Worm (Caenorhabditis elegans) whole organism, L1 larva: Measurements from ENCODE around the gene rpb-12.

Experiments used
- C16A3.4 ChIP-seq: fragments of 150-350 bp; optimal IDR thresholded peaks from 2 replicates; lab custom pipeline; 2014; ENCODE audit warnings: missing biosample characterization, missing genetic modification characterization
- ama-1 ChIP-seq: fragments of 150-350 bp; optimal IDR thresholded peaks from 2 replicates; lab custom pipeline; 2014
- blmp-1 ChIP-seq: fragments of 150-350 bp; optimal IDR thresholded peaks from 2 replicates; lab custom pipeline; 2014; ENCODE audit warnings: missing biosample characterization, missing genetic modification characterization
- ceh-82 ChIP-seq, 3 experiments: fragments of 150-350 bp in 1 of 3; sonication (generic microtip) in 2 of 3; optimal IDR thresholded peaks; 2 replicates each; lab custom pipeline; 2014 to 2017; ENCODE audit warnings: missing biosample characterization in 3 of 3, missing genetic modification characterization in 3 of 3
- ceh-88 ChIP-seq: fragments of 200-800 bp; sonication (Bioruptor generic); IDR thresholded peaks from 2 replicates; pipeline ENCODE4 v1.3.6; 2022; ENCODE audit warnings: missing genetic modification characterization, missing compliant biosample characterization
- ceh-90 ChIP-seq: sonication (generic microtip); optimal IDR thresholded peaks from 2 replicates; lab custom pipeline; 2016; ENCODE audit warnings: missing genetic modification characterization, missing compliant biosample characterization
- ces-1 ChIP-seq: fragments of 150-350 bp; optimal IDR thresholded peaks from 2 replicates; lab custom pipeline; 2014; ENCODE audit warnings: missing biosample characterization, missing genetic modification reagents, missing genetic modification characterization
- dsc-1 ChIP-seq: sonication (generic microtip); optimal IDR thresholded peaks from 2 replicates; lab custom pipeline; 2016; ENCODE audit warnings: mild to moderate bottlenecking, missing genetic modification characterization, missing compliant biosample characterization
- efl-1 ChIP-seq, 4 experiments: fragments of 150-350 bp; optimal IDR thresholded peaks in 3 of 4; peaks in 1 of 4; 1 replicate in 1 of 4; 2 replicates in 3 of 4; lab custom pipeline; 2014; ENCODE audit warnings: missing biosample characterization in 2 of 4, missing genetic modification characterization in 2 of 4, missing genetic modification reagents in 2 of 4
- efl-3 ChIP-seq: fragments of 200-800 bp; sonication (Bioruptor generic); optimal IDR thresholded peaks from 2 replicates; lab custom pipeline; 2018; ENCODE audit warnings: mild to moderate bottlenecking, missing genetic modification characterization, missing compliant biosample characterization
- egl-27 ChIP-seq, 2 experiments: fragments of 150-350 bp in 1 of 2; sonication (generic microtip); optimal IDR thresholded peaks; 3 replicates each; lab custom pipeline; 2017 to 2018; ENCODE audit warnings: missing biosample characterization in 2 of 2, missing genetic modification characterization in 2 of 2, missing genetic modification reagents in 2 of 2
- elt-2 ChIP-seq: sonication (generic microtip); optimal IDR thresholded peaks from 2 replicates; lab custom pipeline; 2016; ENCODE audit warnings: missing genetic modification characterization, mild to moderate bottlenecking, inconsistent platforms, missing compliant biosample characterization, missing genetic modification reagents
- fkh-8 ChIP-seq: sonication (generic microtip); optimal IDR thresholded peaks from 2 replicates; lab custom pipeline; 2016; ENCODE audit warnings: mild to moderate bottlenecking, missing genetic modification characterization, missing compliant biosample characterization
- grh-1 ChIP-seq: fragments of 200-800 bp; sonication (Bioruptor generic); IDR thresholded peaks from 2 replicates; pipeline ENCODE4 v1.3.6; 2022; ENCODE audit warnings: missing genetic modification reagents, missing genetic modification characterization, missing compliant biosample characterization
- irx-1 ChIP-seq: sonication (generic microtip); optimal IDR thresholded peaks from 2 replicates; lab custom pipeline; 2016; ENCODE audit warnings: missing genetic modification characterization, missing compliant biosample characterization
- isw-1 ChIP-seq: fragments of 200-800 bp; sonication (Bioruptor generic); IDR thresholded peaks from 2 replicates; pipeline ENCODE4 v1.3.6; 2022; ENCODE audit warnings: missing genetic modification characterization, missing compliant biosample characterization
- jun-1 ChIP-seq: fragments of 150-350 bp; optimal IDR thresholded peaks from 2 replicates; lab custom pipeline; 2014; ENCODE audit warnings: missing biosample characterization, missing genetic modification reagents, missing genetic modification characterization
- lin-15B ChIP-seq: fragments of 150-350 bp; sonication (generic microtip); optimal IDR thresholded peaks from 3 replicates; lab custom pipeline; 2014; ENCODE audit warnings: missing biosample characterization, missing genetic modification characterization
- lin-35 ChIP-seq, 2 experiments: fragments of 150-350 bp; optimal IDR thresholded peaks; 2 replicates each; lab custom pipeline; 2014; ENCODE audit warnings: missing biosample characterization in 2 of 2, missing genetic modification characterization in 2 of 2, missing genetic modification reagents in 2 of 2
- lin-39 ChIP-seq: fragments of 150-350 bp; optimal IDR thresholded peaks from 2 replicates; lab custom pipeline; 2014; ENCODE audit warnings: missing biosample characterization, missing genetic modification reagents, missing genetic modification characterization
- mab-9 ChIP-seq: fragments of 200-800 bp; sonication (Bioruptor generic); IDR thresholded peaks from 2 replicates; pipeline ENCODE4 v1.3.6; 2022; ENCODE audit warnings: missing genetic modification reagents, missing genetic modification characterization, missing compliant biosample characterization
- mdl-1 ChIP-seq, 2 experiments: fragments of 150-350 bp; optimal IDR thresholded peaks; 2 replicates each; lab custom pipeline; 2014 to 2017; ENCODE audit warnings: missing biosample characterization in 2 of 2, missing genetic modification characterization in 2 of 2, inconsistent platforms in 1 of 2
- mep-1 ChIP-seq: fragments of 150-350 bp; optimal IDR thresholded peaks from 2 replicates; lab custom pipeline; 2014; ENCODE audit warnings: missing biosample characterization, missing genetic modification characterization
- nhr-11 ChIP-seq: fragments of 150-350 bp; optimal IDR thresholded peaks from 2 replicates; lab custom pipeline; 2014; ENCODE audit warnings: missing biosample characterization, missing genetic modification characterization
- nhr-12 ChIP-seq: sonication (generic microtip); optimal IDR thresholded peaks from 2 replicates; lab custom pipeline; 2017; ENCODE audit warnings: missing biosample characterization, missing genetic modification characterization
- nhr-19 ChIP-seq: fragments of 200-800 bp; sonication (Bioruptor generic); conservative IDR thresholded peaks from 2 replicates; pipeline ENCODE4 v1.3.6; 2022; ENCODE audit warnings: missing genetic modification characterization, missing compliant biosample characterization
- nhr-20 ChIP-seq: sonication (generic microtip); optimal IDR thresholded peaks from 2 replicates; lab custom pipeline; 2016; ENCODE audit warnings: mild to moderate bottlenecking, missing genetic modification characterization, missing compliant biosample characterization
- nhr-237 ChIP-seq: fragments of 150-350 bp; optimal IDR thresholded peaks from 2 replicates; lab custom pipeline; 2014; ENCODE audit warnings: missing biosample characterization, missing genetic modification characterization
- nhr-47 ChIP-seq: sonication (generic microtip); optimal IDR thresholded peaks from 2 replicates; lab custom pipeline; 2016; ENCODE audit warnings: mild to moderate bottlenecking, missing genetic modification characterization, moderate library complexity, missing compliant biosample characterization
- nhr-90 ChIP-seq: sonication (generic microtip); optimal IDR thresholded peaks from 2 replicates; lab custom pipeline; 2016; ENCODE audit warnings: mild to moderate bottlenecking, missing genetic modification characterization, missing compliant biosample characterization; ENCODE audit not compliant: poor library complexity
- pqm-1 ChIP-seq: sonication (generic microtip); optimal IDR thresholded peaks from 3 replicates; lab custom pipeline; 2017; ENCODE audit warnings: missing biosample characterization, missing genetic modification characterization
- sox-4 ChIP-seq: sonication (generic microtip); optimal IDR thresholded peaks from 2 replicates; lab custom pipeline; 2016; ENCODE audit warnings: missing genetic modification characterization, missing compliant biosample characterization
- tlp-1 ChIP-seq: fragments of 150-350 bp; optimal IDR thresholded peaks from 2 replicates; lab custom pipeline; 2014; ENCODE audit warnings: missing biosample characterization, missing genetic modification characterization
- unc-62 ChIP-seq: fragments of 150-350 bp; optimal IDR thresholded peaks from 2 replicates; lab custom pipeline; 2014; ENCODE audit warnings: missing biosample characterization, missing genetic modification reagents, missing genetic modification characterization
- unc-86 ChIP-seq: sonication (generic microtip); optimal IDR thresholded peaks from 2 replicates; lab custom pipeline; 2016; ENCODE audit warnings: missing genetic modification characterization, missing compliant biosample characterization
- vab-15 ChIP-seq: sonication (generic microtip); optimal IDR thresholded peaks from 2 replicates; lab custom pipeline; 2017; ENCODE audit warnings: missing genotype, mild to moderate bottlenecking, missing genetic modification characterization, missing compliant biosample characterization
- ztf-11 ChIP-seq, 2 experiments: sonication (generic microtip); optimal IDR thresholded peaks; 2 replicates each; lab custom pipeline; 2016 to 2017; ENCODE audit warnings: missing genetic modification characterization in 2 of 2, missing biosample characterization in 1 of 2, missing compliant biosample characterization in 1 of 2

rpb-12 gene

DNA sequence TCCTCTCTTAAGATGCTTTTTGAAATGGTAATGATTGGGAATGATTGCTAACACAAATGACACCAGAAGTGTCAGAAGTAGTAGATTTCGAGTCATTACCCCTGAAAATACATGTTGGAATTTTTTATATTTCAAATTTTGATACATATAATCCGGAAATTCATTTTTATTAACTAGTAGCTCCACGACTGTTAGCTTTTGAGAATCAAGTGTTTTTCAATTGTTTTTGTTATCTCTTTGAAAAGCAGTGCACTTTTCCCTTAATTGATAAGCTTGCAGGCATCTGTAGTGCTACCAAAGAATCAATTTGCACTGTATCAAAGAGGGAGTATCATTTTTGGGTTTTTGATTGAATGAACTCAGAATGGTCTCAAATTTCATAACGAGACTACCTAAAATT is 18.4 kb upstream of the rpb-12 start, which contains the start of gene pcp-2:
TSS of gene pcp-2 (minus strand) at position 101 of the 400 bp plus-strand sequence.
- no peak for TF ChIP-seq efl-1 (optimal IDR thresholded peaks at IDR 0.05; lab: Kevin White, UChicago)
- TF ChIP-seq efl-1 (GFP tag; optimal IDR thresholded peaks at IDR 0.05 in 1 of 2; lab: Kevin White, UChicago), result peak in 1 of 2 experiments; percentile 12
- TF ChIP-seq ama-1 (lab: Kevin White, UChicago), result no peak

DNA sequence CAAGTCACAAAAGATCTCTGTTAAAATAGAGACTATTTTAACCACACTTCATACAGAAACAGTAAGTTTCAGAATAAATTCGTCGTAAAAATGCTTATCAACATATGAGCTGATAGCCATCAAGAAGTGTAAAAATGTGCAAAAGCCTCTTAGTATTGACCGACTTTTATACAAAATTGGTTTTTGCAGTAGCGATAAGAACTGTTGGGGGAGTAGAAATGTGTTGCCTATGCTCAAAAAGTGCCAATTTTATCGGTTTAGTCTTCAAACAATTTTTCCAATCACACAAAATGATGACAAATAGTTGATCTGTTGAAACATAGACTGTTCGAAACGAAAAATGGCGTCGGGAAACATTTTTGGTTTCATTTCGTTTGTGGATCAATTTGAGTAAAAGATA is 13.2 kb upstream of the rpb-12 start:
- TF ChIP-seq nhr-20 (tag; lab: Kevin White, UChicago) (peak; percentile 0), grh-1 (GFP tag; lab: Robert Waterston, UW) (no peak), unc-62 (GFP tag; lab: Kevin White, UChicago) (no peak), nhr-47 (tag; lab: Kevin White, UChicago) (no peak), elt-2 (tag; lab: Kevin White, UChicago) (peak; percentile 95), ceh-90 (tag; lab: Kevin White, UChicago) (no peak), lin-39 (tag; lab: Kevin White, UChicago) (no peak), unc-86 (tag; lab: Kevin White, UChicago) (no peak), pqm-1 (tag; lab: Kevin White, UChicago) (no peak), lin-35 (GFP tag; optimal IDR thresholded peaks at IDR 0.05; lab: Kevin White, UChicago) (peak in 1 of 2 experiments; percentile 15), efl-1 (optimal IDR thresholded peaks at IDR 0.05; lab: Kevin White, UChicago) (no peak), efl-1 (GFP tag; optimal IDR thresholded peaks at IDR 0.05 in 1 of 2; lab: Kevin White, UChicago) (peak in 1 of 2 experiments; percentile 1), ces-1 (GFP tag; lab: Kevin White, UChicago) (no peak), nhr-237 (tag; lab: Kevin White, UChicago) (no peak), mep-1 (tag; lab: Kevin White, UChicago) (no peak), sox-4 (tag; lab: Kevin White, UChicago) (no peak), ceh-82 (tag; optimal IDR thresholded peaks at IDR 0.05; lab: Kevin White, UChicago) (no peak), ceh-88 (GFP tag; lab: Robert Waterston, UW) (no peak)

DNA sequence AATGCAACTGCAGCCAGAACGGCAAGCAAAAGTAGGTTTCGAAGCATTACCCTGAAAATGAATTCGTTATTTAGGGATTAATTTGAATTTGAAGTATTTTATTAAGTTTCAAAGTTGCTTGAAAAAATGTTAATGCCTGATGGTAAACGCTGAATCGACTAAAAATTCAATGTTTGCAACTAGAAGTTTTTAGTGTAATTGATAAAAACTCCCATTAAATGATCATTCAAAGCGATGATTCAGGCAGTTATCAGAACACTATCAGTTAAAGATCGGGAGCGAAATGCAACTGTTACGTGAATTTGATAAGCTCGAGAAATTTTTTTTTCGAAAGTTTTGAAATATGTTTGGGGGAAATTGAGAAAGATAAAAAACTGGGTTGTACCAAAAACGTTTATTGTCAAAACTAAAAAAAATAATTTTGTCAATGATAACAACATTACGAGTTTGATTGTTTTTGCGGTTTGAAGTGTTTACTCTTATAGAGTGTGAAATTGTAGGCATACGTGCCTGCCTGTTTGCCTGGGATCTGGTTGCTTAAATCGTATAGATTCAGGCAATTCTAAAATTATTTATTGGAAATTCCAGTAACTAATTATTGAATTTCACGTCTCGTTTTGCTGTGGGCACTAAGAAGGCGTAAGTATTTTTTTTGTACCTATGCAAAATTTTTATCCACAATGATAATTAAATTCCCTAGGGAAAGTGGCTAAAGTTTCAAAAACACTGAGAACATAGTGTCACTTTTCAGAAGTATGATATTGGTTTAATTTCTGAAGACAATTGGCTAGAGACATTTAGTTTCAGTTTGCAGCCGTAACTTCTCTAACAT is 12.5 kb upstream of the rpb-12 start, which contains the start of gene pcp-3:
TSS of gene pcp-3 (minus strand) at position 51 of the 832 bp plus-strand sequence.
- TF ChIP-seq egl-27 (tag; optimal IDR thresholded peaks at IDR 0.05; lab: Kevin White, UChicago) (no peak), pqm-1 (tag; lab: Kevin White, UChicago) (peak; percentile 43), tlp-1 (peak; percentile 67), elt-2 (tag; lab: Kevin White, UChicago) (peak; percentile 87), fkh-8 (no peak)
- TF ChIP-seq, all 84 proteins: peak for 3

DNA sequence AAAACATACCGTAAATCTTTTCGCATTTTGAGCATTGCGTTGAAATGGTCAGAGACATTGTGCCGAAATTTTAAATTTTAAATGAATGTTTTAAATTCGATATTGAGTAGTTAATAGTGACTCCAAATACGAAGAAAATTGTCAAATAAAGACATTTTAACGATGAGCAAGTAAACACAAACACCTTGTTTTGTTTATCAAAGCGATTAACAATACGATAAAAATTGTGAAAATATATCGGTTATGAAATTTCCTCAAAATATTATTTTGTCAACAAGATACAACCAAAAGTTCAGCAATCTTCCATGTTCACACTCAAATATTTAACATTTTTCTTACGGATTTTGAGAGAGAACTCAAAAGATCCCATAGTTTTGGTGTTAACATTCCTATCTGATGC is 7.6 kb upstream of the rpb-12 start, which contains the start of gene F23B2.10:
TSS of gene F23B2.10 (minus strand) at position 101 of the 400 bp plus-strand sequence.
- TF ChIP-seq mab-9 (no peak), nhr-11 (tag; lab: Kevin White, UChicago) (no peak), isw-1 (GFP tag; lab: Robert Waterston, UW) (no peak), dsc-1 (no peak), ama-1 (lab: Kevin White, UChicago) (no peak), irx-1 (tag; lab: Kevin White, UChicago) (no peak), nhr-19 (GFP tag; lab: Robert Waterston, UW) (no peak), lin-15B (tag; lab: Kevin White, UChicago) (no peak), sox-4 (tag; lab: Kevin White, UChicago) (no peak), ceh-88 (GFP tag; lab: Robert Waterston, UW) (no peak), nhr-90 (tag; lab: Kevin White, UChicago) (no peak), jun-1 (tag; lab: Kevin White, UChicago) (no peak), mdl-1 (tag; optimal IDR thresholded peaks at IDR 0.05; lab: Kevin White, UChicago) (no peak), efl-1 (optimal IDR thresholded peaks at IDR 0.05; lab: Kevin White, UChicago) (no peak), efl-1 (GFP tag; optimal IDR thresholded peaks at IDR 0.05 in 1 of 2; lab: Kevin White, UChicago) (no peak), nhr-12 (tag; lab: Kevin White, UChicago) (no peak), efl-3 (no peak), C16A3.4 (tag; lab: Kevin White, UChicago) (no peak), blmp-1 (tag; lab: Kevin White, UChicago) (no peak), vab-15 (no peak), ztf-11 (tag; optimal IDR thresholded peaks at IDR 0.05; lab: Kevin White, UChicago) (no peak)
